Worm (Caenorhabditis elegans) whole organism, L1 larva: ENCODE results near the gene C47E8.4.

Experiments used
- C04F5.9 ChIP-seq: sonication (generic microtip); optimal IDR thresholded peaks from 2 replicates; lab custom pipeline; 2016; ENCODE audit warnings: missing genetic modification characterization, missing compliant biosample characterization
- F16B12.6 ChIP-seq: fragments of 150-350 bp; optimal IDR thresholded peaks from 2 replicates; lab custom pipeline; 2014; ENCODE audit warnings: missing biosample characterization, missing genetic modification characterization
- alr-1 ChIP-seq: fragments of 200-800 bp; sonication (Bioruptor generic); optimal IDR thresholded peaks from 2 replicates; lab custom pipeline; 2018; ENCODE audit warnings: borderline replicate concordance, mild to moderate bottlenecking, missing genetic modification characterization, missing compliant biosample characterization
- aly-2 ChIP-seq: fragments of 150-350 bp; optimal IDR thresholded peaks from 2 replicates; lab custom pipeline; 2014; ENCODE audit warnings: missing biosample characterization, missing genetic modification characterization
- ceh-63 ChIP-seq: fragments of 200-800 bp; sonication (Bioruptor generic); optimal IDR thresholded peaks from 2 replicates; lab custom pipeline; 2018; ENCODE audit warnings: mild to moderate bottlenecking, missing genetic modification characterization, missing compliant biosample characterization
- ceh-90 ChIP-seq: sonication (generic microtip); optimal IDR thresholded peaks from 2 replicates; lab custom pipeline; 2016; ENCODE audit warnings: missing genetic modification characterization, missing compliant biosample characterization
- dpl-1 ChIP-seq, 3 experiments: fragments of 150-350 bp in 2 of 3; sonication (generic microtip) in 1 of 3; optimal IDR thresholded peaks; 2 replicates each; lab custom pipeline; 2014 to 2017; ENCODE audit warnings: missing biosample characterization in 3 of 3, missing genetic modification characterization in 3 of 3, missing genetic modification reagents in 3 of 3
- dsc-1 ChIP-seq: sonication (generic microtip); optimal IDR thresholded peaks from 2 replicates; lab custom pipeline; 2016; ENCODE audit warnings: mild to moderate bottlenecking, missing genetic modification characterization, missing compliant biosample characterization
- efl-1 ChIP-seq, 4 experiments: fragments of 150-350 bp; optimal IDR thresholded peaks in 3 of 4; peaks in 1 of 4; 1 replicate in 1 of 4; 2 replicates in 3 of 4; lab custom pipeline; 2014; ENCODE audit warnings: missing biosample characterization in 2 of 4, missing genetic modification characterization in 2 of 4, missing genetic modification reagents in 2 of 4
- egl-13 ChIP-seq: sonication (generic microtip); optimal IDR thresholded peaks from 2 replicates; lab custom pipeline; 2016; ENCODE audit warnings: missing genotype, missing genetic modification reagents, missing genetic modification characterization, missing compliant biosample characterization
- elt-2 ChIP-seq: sonication (generic microtip); optimal IDR thresholded peaks from 2 replicates; lab custom pipeline; 2016; ENCODE audit warnings: missing genetic modification characterization, mild to moderate bottlenecking, inconsistent platforms, missing compliant biosample characterization, missing genetic modification reagents
- ets-5 ChIP-seq: fragments of 200-800 bp; sonication (Bioruptor generic); IDR thresholded peaks from 2 replicates; pipeline ENCODE4 v1.3.6; 2022; ENCODE audit warnings: missing genetic modification characterization, missing compliant biosample characterization
- fkh-8 ChIP-seq: sonication (generic microtip); optimal IDR thresholded peaks from 2 replicates; lab custom pipeline; 2016; ENCODE audit warnings: mild to moderate bottlenecking, missing genetic modification characterization, missing compliant biosample characterization
- fos-1 ChIP-seq: fragments of 150-350 bp; optimal IDR thresholded peaks from 2 replicates; lab custom pipeline; 2014; ENCODE audit warnings: missing biosample characterization, missing genetic modification characterization
- hlh-4 ChIP-seq: sonication (generic microtip); optimal IDR thresholded peaks from 2 replicates; lab custom pipeline; 2016; ENCODE audit warnings: mild to moderate bottlenecking, missing genetic modification characterization, missing compliant biosample characterization
- hpl-2 ChIP-seq: fragments of 150-350 bp; optimal IDR thresholded peaks from 2 replicates; lab custom pipeline; 2014; ENCODE audit warnings: missing biosample characterization, missing genetic modification reagents, missing genetic modification characterization
- lin-14 ChIP-seq: fragments of 200-800 bp; sonication (Bioruptor generic); optimal IDR thresholded peaks from 2 replicates; lab custom pipeline; 2018; ENCODE audit warnings: mild to moderate bottlenecking, missing genetic modification characterization, moderate library complexity, missing compliant biosample characterization
- lin-15B ChIP-seq: fragments of 150-350 bp; sonication (generic microtip); optimal IDR thresholded peaks from 3 replicates; lab custom pipeline; 2014; ENCODE audit warnings: missing biosample characterization, missing genetic modification characterization
- lin-35 ChIP-seq, 2 experiments: fragments of 150-350 bp; optimal IDR thresholded peaks; 2 replicates each; lab custom pipeline; 2014; ENCODE audit warnings: missing biosample characterization in 2 of 2, missing genetic modification characterization in 2 of 2, missing genetic modification reagents in 2 of 2
- lsy-2 ChIP-seq, 2 experiments: fragments of 150-350 bp; optimal IDR thresholded peaks; 2 replicates each; lab custom pipeline; 2014; ENCODE audit warnings: missing biosample characterization in 2 of 2, missing genetic modification characterization in 2 of 2
- mdl-1 ChIP-seq, 2 experiments: fragments of 150-350 bp; optimal IDR thresholded peaks; 2 replicates each; lab custom pipeline; 2014 to 2017; ENCODE audit warnings: missing biosample characterization in 2 of 2, missing genetic modification characterization in 2 of 2, inconsistent platforms in 1 of 2
- mef-2 ChIP-seq: fragments of 150-350 bp; optimal IDR thresholded peaks from 2 replicates; lab custom pipeline; 2014; ENCODE audit warnings: missing biosample characterization, missing genetic modification characterization
- mep-1 ChIP-seq: fragments of 150-350 bp; optimal IDR thresholded peaks from 2 replicates; lab custom pipeline; 2014; ENCODE audit warnings: missing biosample characterization, missing genetic modification characterization
- nhr-85 ChIP-seq: sonication (generic microtip); peaks from one replicate; lab custom pipeline; 2016; ENCODE audit warnings: missing genetic modification characterization, inconsistent platforms, missing compliant biosample characterization
- nhr-90 ChIP-seq: sonication (generic microtip); optimal IDR thresholded peaks from 2 replicates; lab custom pipeline; 2016; ENCODE audit warnings: mild to moderate bottlenecking, missing genetic modification characterization, missing compliant biosample characterization; ENCODE audit not compliant: poor library complexity
- pag-3 ChIP-seq: sonication (generic microtip); optimal IDR thresholded peaks from 2 replicates; lab custom pipeline; 2017; ENCODE audit warnings: missing genetic modification characterization, mild to moderate bottlenecking, missing compliant biosample characterization, antibody characterized with exemption, borderline replicate concordance; ENCODE audit not compliant: insufficient read depth
- rnt-1 ChIP-seq: sonication (generic microtip); optimal IDR thresholded peaks from 2 replicates; lab custom pipeline; 2016; ENCODE audit warnings: mild to moderate bottlenecking, missing genetic modification characterization, moderate library complexity, missing compliant biosample characterization
- sox-4 ChIP-seq: sonication (generic microtip); optimal IDR thresholded peaks from 2 replicates; lab custom pipeline; 2016; ENCODE audit warnings: missing genetic modification characterization, missing compliant biosample characterization
- tbx-2 ChIP-seq: sonication (generic microtip); optimal IDR thresholded peaks from 2 replicates; lab custom pipeline; 2016; ENCODE audit warnings: missing genetic modification characterization, missing compliant biosample characterization
- unc-130 ChIP-seq: fragments of 150-350 bp; optimal IDR thresholded peaks from 2 replicates; lab custom pipeline; 2017; ENCODE audit warnings: missing biosample characterization, missing genetic modification characterization, inconsistent platforms
- unc-98 ChIP-seq: fragments of 200-800 bp; sonication (Bioruptor generic); IDR thresholded peaks from 2 replicates; pipeline ENCODE4 v1.3.6; 2022; ENCODE audit warnings: missing genetic modification characterization, missing compliant biosample characterization

C47E8.4 gene

DNA sequence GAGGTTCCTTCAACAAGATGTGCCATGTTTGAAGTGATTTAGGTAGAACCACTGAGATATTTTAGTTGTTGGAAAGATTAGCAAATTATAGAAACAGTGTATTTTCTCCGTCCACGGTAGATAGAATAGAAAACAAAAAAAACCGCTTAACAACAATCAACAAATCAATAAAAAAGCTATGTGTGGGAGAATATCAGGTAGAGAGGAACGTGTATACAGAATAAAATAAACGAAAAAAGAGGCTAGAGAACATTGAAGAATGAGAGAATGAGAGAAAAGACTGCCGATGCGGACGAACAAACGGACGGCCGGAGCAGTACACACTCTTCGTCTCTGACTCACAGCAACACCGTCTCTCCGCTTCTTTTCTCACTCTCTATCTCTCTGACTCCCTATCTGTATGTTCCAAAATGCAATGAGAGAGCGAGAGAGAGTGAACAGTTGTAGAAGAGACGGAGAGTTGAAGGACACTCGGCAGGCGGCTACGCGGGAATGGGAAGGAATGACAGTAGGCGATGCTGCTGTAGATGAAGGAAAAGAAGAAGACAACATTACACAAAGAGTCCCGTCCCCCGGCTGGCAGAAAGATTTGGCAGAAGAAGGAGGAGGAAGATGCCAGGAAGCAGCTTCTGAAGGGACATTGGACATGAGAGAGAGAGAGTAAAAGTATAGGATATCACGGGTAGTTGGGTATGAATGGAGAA is 11.5 kb upstream of the C47E8.4 start, which contains the start of gene unc-112 (continued):
- TF ChIP-seq tbx-2 (tag; lab: Kevin White, UChicago) (peak; percentile 33), ets-5 (GFP tag; lab: Robert Waterston, UW) (no peak), dpl-1 (GFP tag; optimal IDR thresholded peaks at IDR 0.05; lab: Kevin White, UChicago) (peak; percentile 41 to 62 (median 44)), unc-98 (no peak), egl-13 (tag; lab: Kevin White, UChicago) (no peak), mep-1 (tag; lab: Kevin White, UChicago) (peak; percentile 92), sox-4 (no peak), ceh-63 (GFP tag; lab: Kevin White, UChicago) (no peak), C04F5.9 (tag; lab: Kevin White, UChicago) (no peak), mdl-1 (tag; optimal IDR thresholded peaks at IDR 0.05; lab: Kevin White, UChicago) (peak in 1 of 2 experiments; percentile 50), mef-2 (tag; lab: Kevin White, UChicago) (no peak), lin-15B (tag; lab: Kevin White, UChicago) (no peak), unc-130 (tag; lab: Kevin White, UChicago) (peak; percentile 20), dsc-1 (tag; lab: Kevin White, UChicago) (peak; percentile 68), alr-1 (tag; lab: Kevin White, UChicago) (no peak), nhr-90 (tag; lab: Kevin White, UChicago) (peak; percentile 53), hlh-4 (tag; lab: Kevin White, UChicago) (no peak), elt-2 (tag; lab: Kevin White, UChicago) (no peak), fos-1 (tag; lab: Kevin White, UChicago) (peak; percentile 75), pag-3 (tag; lab: Kevin White, UChicago) (peak; percentile 99), aly-2 (tag; lab: Kevin White, UChicago) (peak; percentile 5), hpl-2 (GFP tag; lab: Kevin White, UChicago) (no peak)

- peak; percentile 22 for TF ChIP-seq rnt-1
- TF ChIP-seq lin-14 (GFP tag; lab: Kevin White, UChicago) = no peak
- TF ChIP-seq pag-3 (tag; lab: Kevin White, UChicago) = peak; percentile 71
Measured at ce11 chrV:14695713-14696112, 10.4 kb upstream of the C47E8.4 start.

DNA sequence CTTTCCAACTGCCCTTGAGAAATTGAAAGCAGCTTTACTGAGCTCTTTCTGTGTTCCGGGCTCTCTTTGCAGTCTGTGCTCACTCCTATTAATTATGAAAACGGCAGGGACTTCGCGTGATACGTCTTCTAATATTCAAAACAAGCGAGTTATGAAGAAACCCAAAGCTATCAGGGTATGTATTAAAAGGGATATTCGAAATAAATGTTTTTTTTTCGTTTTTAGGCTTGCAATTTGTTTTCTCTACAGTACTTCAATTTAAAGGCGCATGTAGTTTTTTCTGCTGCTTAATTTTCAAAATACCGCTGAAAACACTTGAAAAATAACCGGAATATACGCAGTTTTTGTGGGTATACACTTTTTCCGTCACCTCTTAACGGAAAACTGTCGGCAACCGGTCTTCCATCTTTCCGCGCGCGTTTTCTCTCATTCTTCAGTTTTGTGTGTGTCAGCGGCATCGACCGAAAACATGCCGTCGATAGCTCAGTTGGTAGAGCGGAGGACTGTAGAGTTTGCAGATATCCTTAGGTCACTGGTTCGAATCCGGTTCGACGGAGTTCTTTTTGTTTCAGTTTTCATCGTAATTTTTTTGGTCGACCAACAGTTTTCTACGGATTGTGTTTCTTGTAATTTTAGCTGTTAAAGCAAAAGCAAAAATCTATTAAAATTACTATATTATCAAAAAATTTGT is 3.9 kb upstream of the C47E8.4 start, which contains the start of gene gasr-8:
Gene gasr-8, plus strand, starts transcription at position 51 of the 691 bp plus-strand sequence.
- no peak for TF ChIP-seq F16B12.6 (tag; lab: Kevin White, UChicago)
- TF ChIP-seq efl-1 (optimal IDR thresholded peaks at IDR 0.05; lab: Kevin White, UChicago) = no peak
- peak in 1 of 2 experiments; percentile 41 for TF ChIP-seq efl-1 (GFP tag; optimal IDR thresholded peaks at IDR 0.05 in 1 of 2; lab: Kevin White, UChicago)
- peak in 1 of 2 experiments; percentile 16 for TF ChIP-seq lin-35 (GFP tag; optimal IDR thresholded peaks at IDR 0.05; lab: Kevin White, UChicago)
- no peak for TF ChIP-seq ceh-90 (tag; lab: Kevin White, UChicago)
- TF ChIP-seq nhr-85 = peak; percentile 20
- no peak for TF ChIP-seq lsy-2 (tag; optimal IDR thresholded peaks at IDR 0.05; lab: Kevin White, UChicago)
- no peak for TF ChIP-seq elt-2 (tag; lab: Kevin White, UChicago)
- TF ChIP-seq nhr-90 (tag; lab: Kevin White, UChicago) = no peak
- peak; percentile 54 for TF ChIP-seq fkh-8 (tag; lab: Kevin White, UChicago)
